Fruit fly (Drosophila melanogaster): ENCODE data around the gene CG14915.

CG14915 gene

dm6 chr2L:11106562-11106962, 35.7 kb downstream of the CG14915 start, which contains the start of gene Reps (continued):
- TF ChIP-seq sv (GFP tag; optimal IDR thresholded peaks at IDR 0.05) (peak; percentile 98), CrebA (GFP tag; optimal IDR thresholded peaks at IDR 0.05; ENCODE audit: borderline replicate concordance) (no peak), Hnf4 (GFP tag; optimal IDR thresholded peaks at IDR 0.05) (peak; percentile 97), dsf (GFP tag; optimal IDR thresholded peaks at IDR 0.05; ENCODE audit: borderline replicate concordance) (peak; percentile 94), Dif (GFP tag; optimal IDR thresholded peaks at IDR 0.05; ENCODE audit: partially characterized antibody) (no peak)

- no peak for TF ChIP-seq sage (GFP tag; optimal IDR thresholded peaks at IDR 0.05)
- TF ChIP-seq tai (GFP tag; optimal IDR thresholded peaks at IDR 0.05) = no peak
- TF ChIP-seq h (GFP tag; optimal IDR thresholded peaks at IDR 0.05) = no peak
- TF ChIP-seq Hr78 (GFP tag; optimal IDR thresholded peaks at IDR 0.05) = no peak
- TF ChIP-seq br (GFP tag; optimal IDR thresholded peaks at IDR 0.05) = no peak
- TF ChIP-seq psq (GFP tag; optimal IDR thresholded peaks at IDR 0.05) = peak; percentile 63
- peak; percentile 76 for TF ChIP-seq ey (GFP tag; optimal IDR thresholded peaks at IDR 0.05)
- no peak for TF ChIP-seq Vsx2 (GFP tag; optimal IDR thresholded peaks at IDR 0.05; ENCODE audit: partially characterized antibody)
- TF ChIP-seq Hr83 (GFP tag; optimal IDR thresholded peaks at IDR 0.05; ENCODE audit: poor library complexity, severe bottlenecking) = no peak
- TF ChIP-seq dl (GFP tag; optimal IDR thresholded peaks at IDR 0.05; ENCODE audit: insufficient read depth in 1 of 2, partially characterized antibody in 2 of 2) = no peak
- no peak for TF ChIP-seq rgr (GFP tag; optimal IDR thresholded peaks at IDR 0.05)
- no peak for TF ChIP-seq Dif (GFP tag; optimal IDR thresholded peaks at IDR 0.05; ENCODE audit: partially characterized antibody)
- TF ChIP-seq dsf (GFP tag; optimal IDR thresholded peaks at IDR 0.05; ENCODE audit: borderline replicate concordance) = no peak
- no peak for TF ChIP-seq jim (GFP tag; optimal IDR thresholded peaks at IDR 0.05)
- TF ChIP-seq Sp1 (GFP tag; optimal IDR thresholded peaks at IDR 0.05) = peak; percentile 81
- TF ChIP-seq Jra (GFP tag; optimal IDR thresholded peaks at IDR 0.05) = peak; percentile 47
- TF ChIP-seq woc (GFP tag; optimal IDR thresholded peaks at IDR 0.05) = no peak
- no peak for TF ChIP-seq CG9705 (GFP tag; optimal IDR thresholded peaks at IDR 0.05)
- TF ChIP-seq Rel (GFP tag; optimal IDR thresholded peaks at IDR 0.05) = peak; percentile 16
- TF ChIP-seq Rel (tag; optimal IDR thresholded peaks at IDR 0.05) = no peak
- no peak for TF ChIP-seq fru (GFP tag; optimal IDR thresholded peaks at IDR 0.05)
- TF ChIP-seq Mio (GFP tag; optimal IDR thresholded peaks at IDR 0.05) = no peak
- TF ChIP-seq dmrt93B (GFP tag; optimal IDR thresholded peaks at IDR 0.05) = no peak
- no peak for TF ChIP-seq foxo (GFP tag; optimal IDR thresholded peaks at IDR 0.05)
- no peak for TF ChIP-seq CG32264 (GFP tag; optimal IDR thresholded peaks at IDR 0.05)
- no peak for TF ChIP-seq brk (GFP tag; optimal IDR thresholded peaks at IDR 0.05)
- no peak for TF ChIP-seq N (GFP tag; optimal IDR thresholded peaks at IDR 0.05)
- no peak for TF ChIP-seq Myc (optimal IDR thresholded peaks at IDR 0.05)
- no peak for TF ChIP-seq GATAd (GFP tag; optimal IDR thresholded peaks at IDR 0.05)
- TF ChIP-seq OdsH (GFP tag; optimal IDR thresholded peaks at IDR 0.05) = peak; percentile 79
- TF ChIP-seq Abd-B (GFP tag; optimal IDR thresholded peaks at IDR 0.05) = no peak
- TF ChIP-seq HLH106 (tag; optimal IDR thresholded peaks at IDR 0.05) = peak; percentile 75
- no peak for TF ChIP-seq CrebA (GFP tag; optimal IDR thresholded peaks at IDR 0.05; ENCODE audit: borderline replicate concordance)
- no peak for TF ChIP-seq Hnf4 (GFP tag; optimal IDR thresholded peaks at IDR 0.05)
- TF ChIP-seq pan (optimal IDR thresholded peaks at IDR 0.05) = no peak
- TF ChIP-seq lola (GFP tag; optimal IDR thresholded peaks at IDR 0.05) = no peak
- no peak for TF ChIP-seq Dfd (GFP tag; optimal IDR thresholded peaks at IDR 0.05)
- no peak for TF ChIP-seq usp (GFP tag; optimal IDR thresholded peaks at IDR 0.05)
- peak; percentile 35 for TF ChIP-seq sv (GFP tag; optimal IDR thresholded peaks at IDR 0.05)
These were observed 42.2 kb downstream of the CG14915 start, which contains the start of gene Idua for dm6 chr2L:11113011-11113528. TSS of gene Idua (minus strand) at chr2L:11113061.

- TF ChIP-seq Myc (optimal IDR thresholded peaks at IDR 0.05) (no peak), dsf (GFP tag; optimal IDR thresholded peaks at IDR 0.05; ENCODE audit: borderline replicate concordance) (no peak), ey (GFP tag; optimal IDR thresholded peaks at IDR 0.05) (no peak), tai (GFP tag; optimal IDR thresholded peaks at IDR 0.05) (no peak)
These were observed 42.9 kb downstream of the CG14915 start, which contains the start of gene Gr32a for dm6 chr2L:11113714-11114113. TSS of gene Gr32a (plus strand) at chr2L:11114014.
